Fruit fly (Drosophila melanogaster) whole organism, embryonic: ENCODE measurements around the gene CG8958.
A peak's percentile ranks its signal among the peaks of the same experiment; 100 is the strongest.

Experiments used
- Atf-2 ChIP-seq: fragments of 200-800 bp; sonication (Bioruptor generic); optimal IDR thresholded peaks from 2 replicates; lab custom pipeline; 2016; ENCODE audit warnings: missing biosample characterization, missing genetic modification characterization
- BtbVII ChIP-seq: fragments of 200-800 bp; sonication (Bioruptor generic); optimal IDR thresholded peaks from 3 replicates; lab custom pipeline; 2017; ENCODE audit warnings: missing biosample characterization, mild to moderate bottlenecking, missing genetic modification characterization
- CG10209 ChIP-seq: fragments of 200-800 bp; sonication (Bioruptor generic); optimal IDR thresholded peaks from 3 replicates; lab custom pipeline; 2017; ENCODE audit warnings: missing biosample characterization, mild to moderate bottlenecking, missing genetic modification characterization, missing genetic modification reagents
- CG10543 ChIP-seq: fragments of 200-800 bp; sonication (Bioruptor generic); optimal IDR thresholded peaks from 3 replicates; lab custom pipeline; 2017; ENCODE audit warnings: missing biosample characterization, mild to moderate bottlenecking, missing genetic modification characterization, moderate library complexity
- CG11504 ChIP-seq: fragments of 200-800 bp; sonication (Bioruptor generic); optimal IDR thresholded peaks from 3 replicates; lab custom pipeline; 2019; ENCODE audit warnings: missing biosample characterization, mild to moderate bottlenecking, missing genetic modification characterization, moderate library complexity
- CG12391 ChIP-seq: fragments of 200-800 bp; sonication (Bioruptor generic); optimal IDR thresholded peaks from 3 replicates; lab custom pipeline; 2018; ENCODE audit warnings: missing biosample characterization, mild to moderate bottlenecking, missing genetic modification characterization, moderate library complexity
- CG12942 ChIP-seq: fragments of 200-800 bp; sonication (Bioruptor generic); optimal IDR thresholded peaks from 3 replicates; lab custom pipeline; 2016; ENCODE audit warnings: missing biosample characterization, missing genetic modification characterization
- CG14965 ChIP-seq: fragments of 200-800 bp; sonication (Bioruptor generic); optimal IDR thresholded peaks from 2 replicates; lab custom pipeline; 2016; ENCODE audit warnings: missing biosample characterization, missing genetic modification characterization, borderline replicate concordance
- CG17328 ChIP-seq: fragments of 200-800 bp; sonication (Bioruptor generic); IDR thresholded peaks from 2 replicates; pipeline ENCODE4 v1.3.6; 2022; ENCODE audit warnings: missing biosample characterization, missing genetic modification characterization
- CG17612 ChIP-seq: fragments of 200-800 bp; sonication (Bioruptor generic); IDR thresholded peaks from 2 replicates; pipeline ENCODE4 v1.3.6; 2022; ENCODE audit warnings: missing biosample characterization, missing genetic modification characterization
- CG31441 ChIP-seq: fragments of 200-800 bp; sonication (Bioruptor generic); IDR thresholded peaks from 2 replicates; pipeline ENCODE4 v1.3.6; 2022; ENCODE audit warnings: missing biosample characterization, missing genetic modification characterization
- CG34224 ChIP-seq: fragments of 200-800 bp; sonication (Bioruptor generic); IDR thresholded peaks from 3 replicates; pipeline ENCODE4 v1.3.6; 2022; ENCODE audit warnings: missing biosample characterization, missing genetic modification characterization; ENCODE audit not compliant: partially characterized antibody
- CG3726 ChIP-seq: fragments of 200-800 bp; sonication (Bioruptor generic); IDR thresholded peaks from 3 replicates; pipeline ENCODE4, ENCODE4 v1.3.6; 2022; ENCODE audit warnings: missing biosample characterization, missing genetic modification characterization
- CG5245 ChIP-seq: fragments of 200-800 bp; sonication (Bioruptor generic); optimal IDR thresholded peaks from 3 replicates; lab custom pipeline; 2016; ENCODE audit warnings: missing biosample characterization, missing genetic modification characterization
- CG7839 ChIP-seq: fragments of 200-800 bp; sonication (Bioruptor generic); optimal IDR thresholded peaks from 3 replicates; lab custom pipeline; 2018; ENCODE audit warnings: missing biosample characterization, mild to moderate bottlenecking, missing genetic modification characterization, moderate library complexity
- CG7963 ChIP-seq: fragments of 200-800 bp; sonication (Bioruptor generic); IDR thresholded peaks from 3 replicates; pipeline ENCODE4 v1.3.6; 2022; ENCODE audit warnings: missing biosample characterization, missing genetic modification characterization; ENCODE audit not compliant: partially characterized antibody
- CG7987 ChIP-seq: fragments of 200-800 bp; sonication (Bioruptor generic); optimal IDR thresholded peaks from 2 replicates; lab custom pipeline; 2018; ENCODE audit warnings: missing biosample characterization, mild to moderate bottlenecking, missing genetic modification characterization, moderate library complexity
- CG8089 ChIP-seq: fragments of 200-800 bp; sonication (Bioruptor generic); optimal IDR thresholded peaks from 3 replicates; lab custom pipeline; 2016; ENCODE audit warnings: missing biosample characterization, missing genetic modification characterization
- CG8765 ChIP-seq: fragments of 200-800 bp; sonication (Bioruptor generic); IDR thresholded peaks from 2 replicates; pipeline ENCODE4 v1.3.6; 2022; ENCODE audit warnings: missing biosample characterization, missing genetic modification characterization
- Doc2 ChIP-seq: fragments of 200-800 bp; sonication (Bioruptor generic); IDR thresholded peaks from 2 replicates; pipeline ENCODE4 v1.3.6; 2022; ENCODE audit warnings: missing biosample characterization, missing genetic modification characterization
- Dp ChIP-seq: fragments of 200-800 bp; sonication (Bioruptor generic); optimal IDR thresholded peaks from 2 replicates; lab custom pipeline; 2018; ENCODE audit warnings: missing biosample characterization, mild to moderate bottlenecking, missing genetic modification characterization, moderate library complexity
- Ets65A ChIP-seq: fragments of 200-800 bp; sonication (Bioruptor generic); peaks from one replicate; lab custom pipeline; 2016; ENCODE audit warnings: missing biosample characterization, missing genetic modification characterization
- Ets97D ChIP-seq: fragments of 200-800 bp; sonication (Bioruptor generic); optimal IDR thresholded peaks from 3 replicates; lab custom pipeline; 2016; ENCODE audit warnings: missing biosample characterization, missing genetic modification characterization
- HLHmδ ChIP-seq: fragments of 200-800 bp; sonication (Bioruptor generic); optimal IDR thresholded peaks from 2 replicates; lab custom pipeline; 2018; ENCODE audit warnings: missing biosample characterization, mild to moderate bottlenecking, missing genetic modification characterization, moderate library complexity
- Hr3 ChIP-seq: fragments of 200-800 bp; sonication (Bioruptor generic); optimal IDR thresholded peaks from 3 replicates; lab custom pipeline; 2016; ENCODE audit warnings: missing biosample characterization, missing genetic modification characterization
- Jarid2 ChIP-seq: fragments of 200-800 bp; sonication (Bioruptor generic); optimal IDR thresholded peaks from 3 replicates; lab custom pipeline; 2017; ENCODE audit warnings: mild to moderate bottlenecking, missing biosample characterization, missing genetic modification reagents, missing genetic modification characterization
- Sox100B ChIP-seq: fragments of 200-800 bp; sonication (Bioruptor generic); optimal IDR thresholded peaks from 3 replicates; lab custom pipeline; 2018; ENCODE audit warnings: missing biosample characterization, mild to moderate bottlenecking, missing genetic modification characterization
- Usf ChIP-seq: fragments of 200-800 bp; sonication (Bioruptor generic); optimal IDR thresholded peaks from 2 replicates; lab custom pipeline; 2017; ENCODE audit warnings: missing genotype, missing biosample characterization, missing genetic modification characterization
- bbx ChIP-seq: fragments of 200-800 bp; sonication (Bioruptor generic); IDR thresholded peaks from 2 replicates; pipeline ENCODE4 v1.3.6; 2022; ENCODE audit warnings: missing biosample characterization, missing genetic modification characterization; ENCODE audit not compliant: partially characterized antibody
- br ChIP-seq: fragments of >200 bp; optimal IDR thresholded peaks from 2 replicates; lab custom pipeline; 2017
- danr ChIP-seq: fragments of 200-800 bp; sonication (Bioruptor generic); IDR thresholded peaks from 2 replicates; pipeline ENCODE4 v1.3.6; 2022; ENCODE audit warnings: missing biosample characterization, missing genetic modification characterization
- dmrt11E ChIP-seq: fragments of 200-800 bp; sonication (Bioruptor generic); optimal IDR thresholded peaks from 3 replicates; lab custom pipeline; 2018; ENCODE audit warnings: missing biosample characterization, mild to moderate bottlenecking, missing genetic modification characterization, moderate library complexity
- ewg ChIP-seq: fragments of 200-800 bp; sonication (Bioruptor generic); optimal IDR thresholded peaks from 3 replicates; lab custom pipeline; 2017; ENCODE audit warnings: mild to moderate bottlenecking, missing biosample characterization, missing genetic modification reagents, missing genetic modification characterization
- fu2 ChIP-seq: fragments of 200-800 bp; sonication (Bioruptor generic); optimal IDR thresholded peaks from 2 replicates; lab custom pipeline; 2016; ENCODE audit warnings: missing biosample characterization, missing genetic modification characterization
- gcm ChIP-seq: fragments of 200-800 bp; sonication (Bioruptor generic); optimal IDR thresholded peaks from 2 replicates; lab custom pipeline; 2019; ENCODE audit warnings: missing biosample characterization, mild to moderate bottlenecking, missing genetic modification characterization, moderate library complexity
- hbn ChIP-seq: fragments of 200-800 bp; sonication (Bioruptor generic); IDR thresholded peaks from 2 replicates; pipeline ENCODE4 v1.3.6; 2022; ENCODE audit warnings: missing biosample characterization, missing genetic modification characterization; ENCODE audit not compliant: partially characterized antibody
- lab ChIP-seq: fragments of 200-800 bp; sonication (Bioruptor generic); optimal IDR thresholded peaks from 3 replicates; lab custom pipeline; 2017; ENCODE audit warnings: missing biosample characterization, missing genetic modification characterization, mild to moderate bottlenecking, moderate library complexity, missing genetic modification reagents
- mam ChIP-seq: fragments of 200-800 bp; sonication (Bioruptor generic); optimal IDR thresholded peaks from 3 replicates; lab custom pipeline; 2016; ENCODE audit warnings: missing biosample characterization, missing genetic modification characterization
- mirr ChIP-seq: fragments of 200-800 bp; sonication (Bioruptor generic); optimal IDR thresholded peaks from 3 replicates; lab custom pipeline; 2018; ENCODE audit warnings: missing biosample characterization, mild to moderate bottlenecking, missing genetic modification characterization
- nom ChIP-seq: fragments of 200-800 bp; sonication (Bioruptor generic); optimal IDR thresholded peaks from 2 replicates; lab custom pipeline; 2017; ENCODE audit warnings: missing biosample characterization, missing genetic modification characterization, mild to moderate bottlenecking, moderate library complexity, missing genetic modification reagents
- peb ChIP-seq: fragments of 200-800 bp; sonication (Bioruptor generic); IDR thresholded peaks from 2 replicates; pipeline ENCODE4 v1.3.6; 2022; ENCODE audit warnings: missing biosample characterization, missing genetic modification characterization
- prd ChIP-seq, 3 experiments: fragments of >200 bp in 2 of 3; fragments of 200-800 bp in 1 of 3; sonication (Bioruptor generic) in 1 of 3; optimal IDR thresholded peaks in 2 of 3; IDR thresholded peaks in 1 of 3; 2 replicates in 2 of 3; 3 replicates in 1 of 3; pipeline versions ENCODE4 v1.3.6 to Lab custom; 2017 to 2022; ENCODE audit warnings: missing biosample characterization in 1 of 3, missing genetic modification characterization in 1 of 3
- repo ChIP-seq: fragments of 200-800 bp; sonication (Bioruptor generic); optimal IDR thresholded peaks from 2 replicates; lab custom pipeline; 2016; ENCODE audit warnings: missing biosample characterization, missing genetic modification characterization
- shn ChIP-seq: fragments of 200-800 bp; sonication (Bioruptor generic); optimal IDR thresholded peaks from 3 replicates; lab custom pipeline; 2016; ENCODE audit warnings: missing biosample characterization, missing genetic modification characterization
- sr ChIP-seq: fragments of 200-800 bp; sonication (Bioruptor generic); IDR thresholded peaks from 3 replicates; pipeline ENCODE4 v1.3.6; 2022; ENCODE audit warnings: missing biosample characterization, missing genetic modification characterization
- tin ChIP-seq: fragments of 200-800 bp; sonication (Bioruptor generic); optimal IDR thresholded peaks from 3 replicates; lab custom pipeline; 2016; ENCODE audit warnings: missing biosample characterization, missing genetic modification characterization
- toy ChIP-seq: fragments of 200-800 bp; sonication (Bioruptor generic); IDR thresholded peaks from 2 replicates; pipeline ENCODE4 v1.3.6; 2022; ENCODE audit warnings: missing biosample characterization, missing genetic modification characterization

CG8958 gene

DNA sequence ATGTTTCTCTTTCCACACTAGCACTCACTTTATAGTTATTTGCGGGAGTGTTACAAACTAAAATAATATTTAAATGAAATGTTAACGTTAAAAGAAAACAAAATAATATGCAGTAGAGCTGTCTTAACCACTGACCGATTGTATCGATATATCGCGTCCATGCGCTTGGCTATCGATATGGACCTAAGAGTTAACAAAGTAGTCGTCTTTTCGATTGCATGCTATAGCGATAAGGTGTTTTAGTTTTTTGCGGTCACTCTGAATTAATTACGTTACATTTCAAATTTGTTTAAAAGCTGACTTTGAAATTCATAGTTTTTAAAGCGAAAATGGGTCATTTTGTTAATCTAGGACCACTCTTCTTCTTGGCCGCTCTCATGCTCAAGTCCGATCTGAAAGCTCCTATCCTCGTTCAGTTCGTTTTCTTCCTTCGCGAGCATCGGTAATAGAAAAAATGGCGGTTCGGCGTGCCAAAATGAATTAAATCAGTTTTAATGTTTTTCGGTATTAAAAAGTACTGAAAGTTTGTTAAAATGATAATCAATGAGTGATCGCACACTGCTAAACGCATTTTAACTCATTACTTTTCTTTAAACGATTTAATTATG lies 9.6 kb upstream of the CG8958 start, which contains the start of gene Nipsnap (continued):
- TF ChIP-seq CG5245, result no peak
- TF ChIP-seq br (lab: Kevin White, UChicago), result no peak
- TF ChIP-seq toy (GFP tag; lab: Robert Waterston, UW), result no peak
- TF ChIP-seq Ets65A (GFP tag; lab: Kevin White, UChicago), result peak; percentile 82
- no peak for TF ChIP-seq CG14965 (GFP tag; lab: Kevin White, UChicago)

dm6 chrX:16085865-16086592 lies 3.0 kb downstream of the CG8958 start:
- TF ChIP-seq CG11504 (tag; lab: Kevin White, UChicago) (no peak), Ets97D (GFP tag; lab: Kevin White, UChicago) (no peak), CG17612 (GFP tag; lab: Robert Waterston, UW) (no peak), Dp (GFP tag; lab: Kevin White, UChicago) (no peak), HLHmδ (GFP tag; lab: Kevin White, UChicago) (no peak), CG3726 (GFP tag; lab: Robert Waterston, UW) (no peak), CG7987 (GFP tag; lab: Kevin White, UChicago) (no peak), CG34224 (GFP tag; lab: Robert Waterston, UW) (no peak), Doc2 (GFP tag; lab: Robert Waterston, UW) (no peak), BtbVII (no peak), Atf-2 (GFP tag; lab: Kevin White, UChicago) (no peak), CG10209 (peak; percentile 6), CG7839 (tag; lab: Kevin White, UChicago) (peak; percentile 8), CG7963 (GFP tag; lab: Robert Waterston, UW) (no peak), bbx (GFP tag; lab: Robert Waterston, UW) (no peak), dmrt11E (peak; percentile 12), mirr (GFP tag; lab: Kevin White, UChicago) (no peak), sr (GFP tag; lab: Robert Waterston, UW) (no peak), lab (GFP tag; lab: Kevin White, UChicago) (no peak), Hr3 (GFP tag; lab: Kevin White, UChicago) (no peak), CG10543 (no peak), CG31441 (GFP tag; lab: Robert Waterston, UW) (no peak), ewg (peak; percentile 49), hbn (GFP tag; lab: Robert Waterston, UW) (no peak), CG8089 (GFP tag; lab: Kevin White, UChicago) (no peak), CG12942 (GFP tag; lab: Kevin White, UChicago) (no peak), mam (GFP tag; lab: Kevin White, UChicago) (peak; percentile 18), nom (GFP tag; lab: Kevin White, UChicago) (no peak), shn (GFP tag; lab: Kevin White, UChicago) (peak; percentile 7), gcm (no peak), CG5245 (no peak), Usf (GFP tag; lab: Kevin White, UChicago) (no peak), CG8765 (no peak), danr (GFP tag; lab: Robert Waterston, UW) (no peak), repo (GFP tag; lab: Kevin White, UChicago) (no peak), fu2 (no peak), prd (optimal IDR thresholded peaks at IDR 0.05; lab: Kevin White, UChicago) (no peak), prd (GFP tag; IDR thresholded peaks at IDR 0.05; lab: Robert Waterston, UW) (no peak; the same call in 2 of the 3 replicates), CG17328 (no peak), peb (GFP tag; lab: Robert Waterston, UW) (no peak), Jarid2 (GFP tag; lab: Kevin White, UChicago) (no peak), CG12391 (tag; lab: Kevin White, UChicago) (peak; percentile 41), Sox100B (GFP tag; lab: Kevin White, UChicago) (peak; percentile 23), tin (GFP tag; lab: Kevin White, UChicago) (no peak)
